Fruit fly (Drosophila melanogaster): ENCODE measurements around the gene CG42716.

dm6 chr3L:16043045-16043781 is 9.6 kb downstream of the CG42716 start:
- TF ChIP-seq psq (GFP tag; optimal IDR thresholded peaks at IDR 0.05) (peak; percentile 92), fru (GFP tag; optimal IDR thresholded peaks at IDR 0.05) (peak; percentile 74), dsf (GFP tag; optimal IDR thresholded peaks at IDR 0.05; ENCODE audit: borderline replicate concordance) (no peak), br (GFP tag; optimal IDR thresholded peaks at IDR 0.05) (no peak), ey (GFP tag; optimal IDR thresholded peaks at IDR 0.05) (peak; percentile 33), CG32264 (GFP tag; optimal IDR thresholded peaks at IDR 0.05) (no peak), CG9705 (GFP tag; optimal IDR thresholded peaks at IDR 0.05) (peak; percentile 70), pan (optimal IDR thresholded peaks at IDR 0.05) (no peak), HLH106 (tag; optimal IDR thresholded peaks at IDR 0.05) (peak; percentile 86), Rel (GFP tag; optimal IDR thresholded peaks at IDR 0.05) (no peak), Rel (tag; optimal IDR thresholded peaks at IDR 0.05) (peak; percentile 23), sage (GFP tag; optimal IDR thresholded peaks at IDR 0.05) (no peak), h (GFP tag; optimal IDR thresholded peaks at IDR 0.05) (peak; percentile 47)

All from whole organism, wandering third instar larva.